Fruit fly (Drosophila melanogaster) whole organism, prepupa: ENCODE results near the gene CG42529.

Experiments
- CG11762 ChIP-seq: fragments of 200-800 bp; sonication (Bioruptor generic); optimal IDR thresholded peaks from 3 replicates; lab custom pipeline; 2016; ENCODE audit warnings: missing biosample characterization, missing genetic modification characterization; ENCODE audit not compliant: insufficient read depth
- Gug ChIP-seq: fragments of 200-800 bp; sonication (Bioruptor generic); IDR thresholded peaks from 2 replicates; pipeline ENCODE4 v1.3.6; 2022; ENCODE audit warnings: missing biosample characterization, missing genetic modification characterization
- net ChIP-seq: fragments of 200-800 bp; sonication (Bioruptor generic); optimal IDR thresholded peaks from 3 replicates; lab custom pipeline; 2016; ENCODE audit warnings: missing biosample characterization, missing genetic modification characterization
- topi ChIP-seq: fragments of 200-800 bp; sonication (Bioruptor generic); optimal IDR thresholded peaks from 3 replicates; lab custom pipeline; 2016; ENCODE audit warnings: missing biosample characterization, missing genetic modification characterization

DNA sequence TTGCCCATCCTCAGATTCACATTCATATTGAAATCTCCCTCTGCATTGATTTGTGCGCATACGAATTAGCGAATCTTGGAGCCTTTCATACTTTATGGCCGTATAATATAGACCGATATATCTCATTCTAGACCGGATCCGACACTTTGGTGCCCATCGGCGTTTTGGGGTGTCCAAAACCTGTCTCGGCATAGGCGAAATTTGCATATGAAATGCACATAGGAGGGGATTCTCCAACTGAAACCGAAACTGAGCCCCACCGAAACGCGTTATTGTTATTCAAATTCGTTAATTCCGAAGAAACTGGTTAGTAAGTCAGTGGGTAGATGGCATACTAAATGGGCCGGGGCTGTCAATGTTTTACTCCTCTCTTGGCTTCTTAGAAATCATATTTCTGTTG, 28.3 kb upstream of the CG42529 start:
- no peak for TF ChIP-seq net (GFP tag; lab: Kevin White, UChicago)
- no peak for TF ChIP-seq topi
- TF ChIP-seq CG11762 (GFP tag; lab: Kevin White, UChicago): no peak
- no peak for TF ChIP-seq Gug (GFP tag; lab: Robert Waterston, UW)
